Worm (Caenorhabditis elegans): ENCODE results near the gene frpr-14.
"Not testable (repeated sequence)": the region's sequence is repeated elsewhere in the genome, so short reads cannot be mapped to it uniquely, and the experiment has no call there.

Gene frpr-14

ce11 chrII:608757-609156 is 42.0 kb upstream of the frpr-14 start, which contains the start of gene W04H10.1:
Gene W04H10.1 (plus strand): TSS chrII:609057.
- TF ChIP-seq lin-35 (GFP tag; optimal IDR thresholded peaks at IDR 0.05) (no peak), bed-1 (GFP tag; IDR thresholded peaks at IDR 0.05) (no peak), him-1 (tag; optimal IDR thresholded peaks at IDR 0.05) (no peak), egl-18 (GFP tag; IDR thresholded peaks at IDR 0.05) (no peak), madf-6 (GFP tag; IDR thresholded peaks at IDR 0.05) (no peak), athp-1 (tag; optimal IDR thresholded peaks at IDR 0.05) (no peak), tlf-1 (GFP tag; optimal IDR thresholded peaks at IDR 0.05) (no peak), lin-26 (GFP tag; IDR thresholded peaks at IDR 0.05) (no peak), F39B2.1 (GFP tag; IDR thresholded peaks at IDR 0.05) (no peak), zfh-2 (GFP tag; conservative IDR thresholded peaks at IDR 0.05) (no peak), sptf-2 (GFP tag; optimal IDR thresholded peaks at IDR 0.05) (no peak), rcor-1 (GFP tag; IDR thresholded peaks at IDR 0.05) (no peak), B0019.2 (GFP tag; conservative IDR thresholded peaks at IDR 0.05) (no peak), nhr-90 (tag; optimal IDR thresholded peaks at IDR 0.05) (no peak), nhr-120 (GFP tag; IDR thresholded peaks at IDR 0.05) (no peak), egrh-3 (GFP tag; IDR thresholded peaks at IDR 0.05) (no peak), K11D2.4 (GFP tag; IDR thresholded peaks at IDR 0.05) (no peak), F22D6.2 (tag; optimal IDR thresholded peaks at IDR 0.05) (no peak), let-526 (GFP tag; IDR thresholded peaks at IDR 0.05) (no peak)

- TF ChIP-seq madf-10 (tag; optimal IDR thresholded peaks at IDR 0.05); snpc-3.4 (tag; optimal IDR thresholded peaks at IDR 0.05); lin-54 (GFP tag; optimal IDR thresholded peaks at IDR 0.05): not testable (repeated sequence)
Measured at ce11 chrII:612361-612760, 38.4 kb upstream of the frpr-14 start, which contains the start of gene clec-118. Gene clec-118 (minus strand): TSS chrII:612461.

DNA sequence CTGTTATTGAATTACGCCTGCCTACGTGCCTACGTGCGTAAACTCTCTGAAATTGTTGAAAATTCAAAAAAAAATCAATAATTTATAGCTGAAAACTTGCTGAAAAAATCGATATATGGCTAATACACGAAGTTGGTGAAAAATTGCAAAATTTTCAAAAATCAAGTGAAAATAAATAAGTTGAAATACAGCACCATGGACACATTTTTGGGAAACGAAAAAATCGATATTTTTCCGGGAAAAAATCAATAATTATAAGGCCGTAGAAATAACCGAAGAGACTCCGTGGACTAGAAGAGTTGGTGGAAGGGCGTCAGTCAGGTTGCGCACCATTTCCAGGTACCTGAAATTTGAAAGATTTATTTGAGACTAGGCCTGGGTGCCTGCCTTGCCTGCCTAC is 36.1 kb upstream of the frpr-14 start:
- TF ChIP-seq attf-5 (GFP tag; optimal IDR thresholded peaks at IDR 0.05) = no peak
- TF ChIP-seq mel-28 (tag; optimal IDR thresholded peaks at IDR 0.05; ENCODE audit: borderline replicate concordance) = no peak
- TF ChIP-seq madf-8 (GFP tag; conservative IDR thresholded peaks at IDR 0.05) = no peak
- no peak for TF ChIP-seq nhr-27 (tag; optimal IDR thresholded peaks at IDR 0.05)
- no peak for TF ChIP-seq zim-3 (tag; optimal IDR thresholded peaks at IDR 0.05)
- TF ChIP-seq let-526 (GFP tag; IDR thresholded peaks at IDR 0.05) = no peak
- no peak for TF ChIP-seq T07F8.4 (tag; optimal IDR thresholded peaks at IDR 0.05)
- no peak for TF ChIP-seq ceh-40 (GFP tag; IDR thresholded peaks at IDR 0.05)
- no peak for TF ChIP-seq ZK185.1 (tag; optimal IDR thresholded peaks at IDR 0.05; ENCODE audit: poor library complexity, severe bottlenecking)
- no peak for TF ChIP-seq nfyb-1 (GFP tag; IDR thresholded peaks at IDR 0.05)
- no peak for TF ChIP-seq F23B12.7 (tag; optimal IDR thresholded peaks at IDR 0.05; ENCODE audit: insufficient read depth)
- no peak for TF ChIP-seq dpl-1 (GFP tag; optimal IDR thresholded peaks at IDR 0.05)
- TF ChIP-seq let-607 (tag; optimal IDR thresholded peaks at IDR 0.05) = no peak

DNA sequence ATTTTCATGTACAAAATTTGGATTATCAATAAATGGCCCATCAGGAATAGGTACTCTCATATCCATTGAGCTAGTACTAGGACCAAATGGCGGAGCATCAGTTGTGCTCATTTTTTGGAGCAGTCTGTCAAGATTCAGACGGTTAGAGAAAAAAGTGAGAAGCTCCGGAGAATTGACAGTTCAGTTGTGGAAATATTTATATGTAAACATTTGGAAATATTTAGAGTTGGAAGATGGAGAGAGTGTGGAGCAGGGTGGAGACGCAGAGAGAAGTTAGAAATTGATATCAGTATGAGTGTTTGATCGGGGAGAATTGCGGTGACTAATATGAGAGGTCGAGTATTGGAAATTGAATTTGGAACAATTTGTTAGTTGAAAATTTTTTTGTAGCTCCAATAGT is 29.6 kb upstream of the frpr-14 start:
- TF ChIP-seq F49E8.2 (tag; optimal IDR thresholded peaks at IDR 0.05; ENCODE audit: insufficient read depth) = no peak
- TF ChIP-seq pbrm-1 (GFP tag; IDR thresholded peaks at IDR 0.05) = no peak
- no peak for TF ChIP-seq B0261.1 (tag; optimal IDR thresholded peaks at IDR 0.05)
- TF ChIP-seq hmg-1.2 (GFP tag; IDR thresholded peaks at IDR 0.05) = peak; percentile 73; the same call in 1 of the 2 replicates
- TF ChIP-seq pha-4 (tag; optimal IDR thresholded peaks at IDR 0.05) = peak; percentile 68
- TF ChIP-seq athp-1 (tag; optimal IDR thresholded peaks at IDR 0.05) = no peak
- TF ChIP-seq let-607 (tag; optimal IDR thresholded peaks at IDR 0.05) = peak; percentile 49 to 74
- no peak for TF ChIP-seq dpl-1 (GFP tag; optimal IDR thresholded peaks at IDR 0.05)
- no peak for TF ChIP-seq egl-44 (GFP tag; IDR thresholded peaks at IDR 0.05)
- TF ChIP-seq nfya-2 (GFP tag; IDR thresholded peaks at IDR 0.05) = no peak
- no peak for TF ChIP-seq snpc-1.3 (tag; optimal IDR thresholded peaks at IDR 0.05; ENCODE audit: insufficient read depth)
- TF ChIP-seq snpc-1.1 (tag; optimal IDR thresholded peaks at IDR 0.05; ENCODE audit: insufficient read depth) = no peak
- peak; percentile 71 for TF ChIP-seq nhr-80 (tag; optimal IDR thresholded peaks at IDR 0.05)
- no peak for TF ChIP-seq ets-4 (GFP tag; optimal IDR thresholded peaks at IDR 0.05)
